Worm (Caenorhabditis elegans): Measurements from ENCODE around the gene F39B3.7.

DNA sequence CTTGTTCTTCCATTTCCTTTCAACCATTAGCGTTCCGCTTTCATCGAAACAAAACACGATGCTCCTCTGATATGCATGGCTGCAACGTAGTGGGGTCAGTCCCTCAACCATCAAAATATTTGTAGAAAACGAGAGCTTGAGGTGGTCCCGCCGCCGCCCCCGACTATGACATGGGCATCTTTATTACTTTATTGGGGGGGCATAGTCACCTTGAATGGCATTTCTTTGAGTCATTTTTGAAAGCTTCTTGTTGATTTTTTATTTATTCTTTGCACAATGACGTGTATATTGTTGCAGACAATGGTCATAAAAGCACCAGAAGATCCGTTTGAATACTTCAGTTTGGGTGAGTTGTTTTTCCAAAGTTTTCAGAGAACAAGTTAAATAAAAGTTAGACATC, 47.0 kb upstream of the F39B3.7 start, which contains the start of gene ncs-7:
- no peak for TF ChIP-seq sma-9 (GFP tag; optimal IDR thresholded peaks at IDR 0.05)
- TF ChIP-seq sma-9 (tag; optimal IDR thresholded peaks at IDR 0.05), result no peak
- TF ChIP-seq mdl-1 (tag; optimal IDR thresholded peaks at IDR 0.05), result no peak
- no peak for TF ChIP-seq dmd-4 (tag; optimal IDR thresholded peaks at IDR 0.05)
